Fruit fly (Drosophila melanogaster) S2 (cell line): ENCODE data around the gene SP555.

ENCODE experiments used
- CG8478 ChIP-seq: fragments of >200 bp; optimal IDR thresholded peaks from 2 replicates; lab custom pipeline; 2018
- CTCF ChIP-seq, 2 experiments: fragments of >200 bp; optimal IDR thresholded peaks; 2 replicates each; lab custom pipeline; 2018

dm6 chr2L:5030535-5030934 lies 7.0 kb upstream of the SP555 start:
- TF ChIP-seq CTCF (optimal IDR thresholded peaks at IDR 0.05; lab: Kevin White, UChicago) (no peak), CG8478 (lab: Kevin White, UChicago) (no peak)
